Fruit fly (Drosophila melanogaster): Measurements from ENCODE around the gene CG43783.
A peak's percentile ranks its signal among the peaks of the same experiment; 100 is the strongest.

The CG43783 gene

DNA sequence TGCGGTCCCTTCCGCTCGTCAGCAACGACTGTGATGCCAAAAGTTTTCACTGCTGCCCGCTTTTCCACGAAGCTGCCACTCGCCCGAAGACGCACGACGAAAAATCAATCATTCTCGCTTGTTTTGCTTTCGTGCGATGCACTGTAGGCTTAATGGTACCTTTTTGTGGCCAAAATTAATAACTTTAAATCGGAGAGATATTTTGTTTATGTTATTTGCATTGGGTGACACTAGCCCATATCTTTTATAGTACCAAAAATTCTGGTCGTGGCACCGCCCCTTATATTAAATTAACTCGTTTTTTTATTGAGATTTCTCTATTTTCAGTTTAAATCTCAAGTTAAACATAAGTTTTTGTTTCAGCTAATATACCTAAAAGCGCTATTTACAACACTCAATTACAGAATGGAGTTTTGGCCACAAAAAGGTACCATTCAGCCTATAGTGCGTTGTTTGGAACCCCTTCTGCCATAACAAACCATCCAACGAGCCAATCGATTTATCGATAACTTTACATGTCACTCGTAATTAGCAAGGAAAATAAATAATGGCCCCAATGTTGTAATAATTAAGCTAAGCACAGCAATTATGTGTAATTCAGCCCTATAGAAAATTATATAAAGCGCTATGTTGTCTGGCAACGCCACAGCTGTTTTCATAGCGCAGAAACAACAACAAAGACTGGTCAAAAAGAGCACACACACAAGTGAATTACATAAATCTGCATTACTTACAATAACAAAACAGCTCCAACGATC is 694 bp downstream of the CG43783 start (continued):
- TF ChIP-seq Fer3 (tag; optimal IDR thresholded peaks at IDR 0.05) (peak; percentile 70), Poxn (GFP tag; IDR thresholded peaks at IDR 0.05) (no peak), ci (GFP tag; IDR thresholded peaks at IDR 0.05) (peak; percentile 82), CG34224 (GFP tag; IDR thresholded peaks at IDR 0.05; ENCODE audit: partially characterized antibody) (no peak), Sry-δ (GFP tag; optimal IDR thresholded peaks at IDR 0.05) (peak; percentile 15), CG2129 (GFP tag; IDR thresholded peaks at IDR 0.05; ENCODE audit: partially characterized antibody) (no peak), CG10147 (GFP tag; optimal IDR thresholded peaks at IDR 0.05) (peak; percentile 62), Sox100B (GFP tag; optimal IDR thresholded peaks at IDR 0.05) (peak; percentile 84), amos (GFP tag; IDR thresholded peaks at IDR 0.05; ENCODE audit: partially characterized antibody) (peak; percentile 42; the same call in 1 of the 2 replicates), Vsx1 (GFP tag; optimal IDR thresholded peaks at IDR 0.05) (peak; percentile 80), gcm2 (GFP tag; optimal IDR thresholded peaks at IDR 0.05) (no peak), CG17328 (GFP tag; IDR thresholded peaks at IDR 0.05) (no peak), croc (GFP tag; conservative IDR thresholded peaks at IDR 0.05) (peak; percentile 23; the same call in 2 of the 3 replicates), CG10462 (GFP tag; optimal IDR thresholded peaks at IDR 0.05) (no peak), CG16815 (GFP tag; optimal IDR thresholded peaks at IDR 0.05) (peak; percentile 34), cwo (GFP tag; optimal IDR thresholded peaks at IDR 0.05) (peak; percentile 63), pan (optimal IDR thresholded peaks at IDR 0.05) (no peak), pan (GFP tag; optimal IDR thresholded peaks at IDR 0.05 in 1 of 2, IDR thresholded peaks at IDR 0.05 in 1 of 2) (peak in 1 of 2 experiments; percentile 16), CG7839 (tag; optimal IDR thresholded peaks at IDR 0.05) (peak; percentile 78), crp (GFP tag; optimal IDR thresholded peaks at IDR 0.05) (peak in 1 of 2 experiments; percentile 52), Asciz (GFP tag; optimal IDR thresholded peaks at IDR 0.05) (peak; percentile 68), Elba2 (GFP tag; optimal IDR thresholded peaks at IDR 0.05) (no peak), MESR4 (GFP tag; optimal IDR thresholded peaks at IDR 0.05) (no peak), CG3726 (GFP tag; IDR thresholded peaks at IDR 0.05) (no peak), danr (GFP tag; IDR thresholded peaks at IDR 0.05) (no peak), CG9609 (GFP tag; optimal IDR thresholded peaks at IDR 0.05) (peak; percentile 51), kay (GFP tag; optimal IDR thresholded peaks at IDR 0.05) (no peak), CG6272 (GFP tag; IDR thresholded peaks at IDR 0.05) (no peak), Nf-YA (GFP tag; IDR thresholded peaks at IDR 0.05) (no peak), chn (GFP tag; optimal IDR thresholded peaks at IDR 0.05) (peak; percentile 2), Ada2b (GFP tag; IDR thresholded peaks at IDR 0.05) (0 out of 2 replicates have a peak, but pooled peaks have one; percentile 26), CG17829 (tag; optimal IDR thresholded peaks at IDR 0.05) (peak; percentile 71), CG18599 (GFP tag; optimal IDR thresholded peaks at IDR 0.05) (peak; percentile 82), CG10209 (GFP tag; optimal IDR thresholded peaks at IDR 0.05) (peak; percentile 62), CG2120 (GFP tag; optimal IDR thresholded peaks at IDR 0.05) (peak; percentile 70), CG4404 (GFP tag; IDR thresholded peaks at IDR 0.05) (no peak), H15 (GFP tag; IDR thresholded peaks at IDR 0.05) (no peak), CG8281 (tag; optimal IDR thresholded peaks at IDR 0.05) (peak; percentile 42), Sin3A (optimal IDR thresholded peaks at IDR 0.05) (no peak), bcd (GFP tag; optimal IDR thresholded peaks at IDR 0.05) (peak; percentile 82), sqz (GFP tag; optimal IDR thresholded peaks at IDR 0.05) (peak; percentile 54), da (GFP tag; optimal IDR thresholded peaks at IDR 0.05) (no peak), CG8290 (GFP tag; optimal IDR thresholded peaks at IDR 0.05) (no peak), CG8290 (tag; optimal IDR thresholded peaks at IDR 0.05) (peak in 1 of 2 experiments; percentile 26), Optix (GFP tag; IDR thresholded peaks at IDR 0.05) (no peak), CG4854 (GFP tag; optimal IDR thresholded peaks at IDR 0.05) (no peak), twi (tag; optimal IDR thresholded peaks at IDR 0.05) (no peak), CG12769 (tag; optimal IDR thresholded peaks at IDR 0.05) (peak; percentile 5), knrl (GFP tag; IDR thresholded peaks at IDR 0.05; ENCODE audit: partially characterized antibody) (0 out of 3 replicates have a peak, but pooled peaks have one; percentile 8), CG34422 (GFP tag; IDR thresholded peaks at IDR 0.05) (no peak)

Measured in whole organism, embryonic.